Fruit fly (Drosophila melanogaster): ENCODE results near the gene mRpS24.

The mRpS24 gene

DNA sequence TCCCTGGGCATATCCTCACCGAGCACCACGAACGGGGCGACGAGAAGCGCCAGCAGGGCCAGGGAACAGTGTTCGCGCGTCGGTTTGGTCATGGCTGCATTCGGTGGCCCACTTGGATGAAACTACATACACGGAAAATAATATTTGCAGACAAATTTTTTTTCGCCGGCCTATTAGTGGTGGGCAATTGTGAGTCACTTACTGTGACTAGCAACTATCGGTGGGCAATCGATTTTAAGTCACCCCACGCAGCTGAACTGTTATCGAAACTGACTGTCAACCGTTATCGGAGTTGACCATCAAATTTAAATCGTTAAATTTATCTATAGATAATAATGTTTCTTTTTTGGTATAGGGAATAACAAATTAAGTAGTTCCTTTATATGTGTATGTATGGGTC lies 6.0 kb upstream of the mRpS24 start, which contains the start of gene CG5510 (continued):
- TF ChIP-seq Taf1 (GFP tag; IDR thresholded peaks at IDR 0.05) = no peak
- no peak for TF ChIP-seq grn (GFP tag; optimal IDR thresholded peaks at IDR 0.05)
- no peak for TF ChIP-seq CG30020 (tag; optimal IDR thresholded peaks at IDR 0.05)
- TF ChIP-seq ind (GFP tag; optimal IDR thresholded peaks at IDR 0.05) = peak; percentile 27
- no peak for TF ChIP-seq kah (GFP tag; optimal IDR thresholded peaks at IDR 0.05)
- no peak for TF ChIP-seq gsb (GFP tag; IDR thresholded peaks at IDR 0.05)
- TF ChIP-seq maf-S (GFP tag; optimal IDR thresholded peaks at IDR 0.05) = peak; percentile 16
- no peak for TF ChIP-seq CkIIα-i1 (GFP tag; IDR thresholded peaks at IDR 0.05)
- peak; percentile 97 for TF ChIP-seq Doc3 (GFP tag; IDR thresholded peaks at IDR 0.05; ENCODE audit: partially characterized antibody)
- no peak for TF ChIP-seq ATbp (GFP tag; optimal IDR thresholded peaks at IDR 0.05)
- no peak for TF ChIP-seq CG5953 (GFP tag; IDR thresholded peaks at IDR 0.05)
- no peak for TF ChIP-seq CG7271 (tag; optimal IDR thresholded peaks at IDR 0.05)
- TF ChIP-seq pita (GFP tag; optimal IDR thresholded peaks at IDR 0.05) = no peak
- TF ChIP-seq Spps (tag; optimal IDR thresholded peaks at IDR 0.05) = peak; percentile 5
- TF ChIP-seq CG10147 (GFP tag; optimal IDR thresholded peaks at IDR 0.05) = peak; percentile 31
- peak; percentile 97 for TF ChIP-seq Opbp (GFP tag; IDR thresholded peaks at IDR 0.05; ENCODE audit: partially characterized antibody)
- no peak for TF ChIP-seq fd64A (GFP tag; optimal IDR thresholded peaks at IDR 0.05)
- peak; percentile 2 for TF ChIP-seq CG8924 (tag; optimal IDR thresholded peaks at IDR 0.05)
- TF ChIP-seq CG17359 (tag; optimal IDR thresholded peaks at IDR 0.05) = peak; percentile 43
- TF ChIP-seq Dip2 (GFP tag; IDR thresholded peaks at IDR 0.05) = no peak
- no peak; the same call in 2 of the 3 replicates for TF ChIP-seq CG11695 (GFP tag; IDR thresholded peaks at IDR 0.05)
- no peak for TF ChIP-seq insv (GFP tag; optimal IDR thresholded peaks at IDR 0.05)
- TF ChIP-seq B-H1 (GFP tag; IDR thresholded peaks at IDR 0.05) = no peak
- TF ChIP-seq CG17568 (GFP tag; optimal IDR thresholded peaks at IDR 0.05) = no peak
- TF ChIP-seq gce (GFP tag; IDR thresholded peaks at IDR 0.05) = no peak
- TF ChIP-seq CG17385 (GFP tag; optimal IDR thresholded peaks at IDR 0.05) = no peak
- TF ChIP-seq fd102C (GFP tag; optimal IDR thresholded peaks at IDR 0.05) = no peak
- peak; percentile 39 for TF ChIP-seq eyg (GFP tag; optimal IDR thresholded peaks at IDR 0.05)
- no peak for TF ChIP-seq CG1832 (GFP tag; optimal IDR thresholded peaks at IDR 0.05)
- TF ChIP-seq slbo (GFP tag; IDR thresholded peaks at IDR 0.05) = peak; percentile 78
- TF ChIP-seq dmrt99B (tag; optimal IDR thresholded peaks at IDR 0.05) = no peak
- TF ChIP-seq Six4 (GFP tag; optimal IDR thresholded peaks at IDR 0.05) = no peak
- no peak for TF ChIP-seq CG11723 (GFP tag; optimal IDR thresholded peaks at IDR 0.05)
- peak; percentile 72 for TF ChIP-seq CG4617 (GFP tag; optimal IDR thresholded peaks at IDR 0.05; ENCODE audit: borderline replicate concordance)
- peak; percentile 21 for TF ChIP-seq Meics (GFP tag; optimal IDR thresholded peaks at IDR 0.05)
- peak; percentile 96 for TF ChIP-seq CG14860 (GFP tag; IDR thresholded peaks at IDR 0.05; ENCODE audit: partially characterized antibody)
- TF ChIP-seq Hr3 (GFP tag; optimal IDR thresholded peaks at IDR 0.05) = peak; percentile 47
- TF ChIP-seq CoRest (tag; optimal IDR thresholded peaks at IDR 0.05) = peak; percentile 62
- TF ChIP-seq gt (GFP tag; IDR thresholded peaks at IDR 0.05) = no peak
- no peak for TF ChIP-seq run (tag; optimal IDR thresholded peaks at IDR 0.05)
- no peak for TF ChIP-seq pan (optimal IDR thresholded peaks at IDR 0.05)
- peak in 1 of 2 experiments; percentile 53 for TF ChIP-seq pan (GFP tag; optimal IDR thresholded peaks at IDR 0.05 in 1 of 2, IDR thresholded peaks at IDR 0.05 in 1 of 2)
- peak; percentile 45 for TF ChIP-seq CG12391 (tag; optimal IDR thresholded peaks at IDR 0.05)
- TF ChIP-seq Fer3 (tag; optimal IDR thresholded peaks at IDR 0.05) = peak; percentile 8
- TF ChIP-seq Doc2 (GFP tag; IDR thresholded peaks at IDR 0.05) = no peak
- peak; percentile 80 for TF ChIP-seq CG13624 (GFP tag; optimal IDR thresholded peaks at IDR 0.05)
- peak; percentile 57; the same call in 2 of the 3 replicates for TF ChIP-seq Aef1 (GFP tag; IDR thresholded peaks at IDR 0.05)
- peak in 1 of 3 experiments; percentile 8 for TF ChIP-seq lola (GFP tag; optimal IDR thresholded peaks at IDR 0.05)
- TF ChIP-seq Lpt (GFP tag; optimal IDR thresholded peaks at IDR 0.05) = no peak
- peak; percentile 7 for TF ChIP-seq pnt (GFP tag; optimal IDR thresholded peaks at IDR 0.05)
- no peak for TF ChIP-seq CG3065 (GFP tag; optimal IDR thresholded peaks at IDR 0.05)
